Worm (Caenorhabditis elegans) whole organism, late embryonic: Measurements from ENCODE around the gene piit-1.

Experiments
- C08G9.2 ChIP-seq: sonication (generic microtip); optimal IDR thresholded peaks from 2 replicates; lab custom pipeline; 2016; ENCODE audit warnings: mild to moderate bottlenecking, missing genetic modification characterization, moderate library complexity, missing compliant biosample characterization
- C38D4.7 ChIP-seq: fragments of 200-800 bp; sonication (Bioruptor generic); optimal IDR thresholded peaks from 2 replicates; lab custom pipeline; 2018; ENCODE audit warnings: mild to moderate bottlenecking, missing genetic modification characterization, moderate library complexity, missing compliant biosample characterization
- F13H6.1 ChIP-seq: sonication (generic microtip); optimal IDR thresholded peaks from 2 replicates; lab custom pipeline; 2016; ENCODE audit warnings: missing genetic modification characterization, missing compliant biosample characterization
- T23F11.4 ChIP-seq: fragments of 200-800 bp; sonication (Bioruptor generic); optimal IDR thresholded peaks from 2 replicates; lab custom pipeline; 2018; ENCODE audit warnings: mild to moderate bottlenecking, missing genetic modification characterization, missing compliant biosample characterization
- ceh-22 ChIP-seq: sonication (generic microtip); optimal IDR thresholded peaks from 2 replicates; lab custom pipeline; 2017; ENCODE audit warnings: missing biosample characterization, missing genetic modification characterization
- ceh-24 ChIP-seq: sonication (generic microtip); optimal IDR thresholded peaks from 2 replicates; lab custom pipeline; 2016; ENCODE audit warnings: mild to moderate bottlenecking, missing genetic modification characterization, missing compliant biosample characterization
- ceh-31 ChIP-seq: sonication (generic microtip); optimal IDR thresholded peaks from 2 replicates; lab custom pipeline; 2016; ENCODE audit warnings: missing genetic modification characterization, missing compliant biosample characterization
- ceh-45 ChIP-seq: fragments of 200-800 bp; sonication (Bioruptor generic); IDR thresholded peaks from 2 replicates; pipeline ENCODE4 v1.3.6; 2022; ENCODE audit warnings: missing genetic modification reagents, missing genetic modification characterization, missing compliant biosample characterization
- ceh-48 ChIP-seq: sonication (generic microtip); optimal IDR thresholded peaks from 2 replicates; lab custom pipeline; 2016; ENCODE audit warnings: missing genetic modification characterization, inconsistent platforms, missing compliant biosample characterization
- ceh-9 ChIP-seq: sonication (generic microtip); optimal IDR thresholded peaks from 2 replicates; lab custom pipeline; 2016; ENCODE audit warnings: mild to moderate bottlenecking, missing genetic modification characterization, inconsistent platforms, missing compliant biosample characterization
- dmd-4 ChIP-seq: sonication (generic microtip); optimal IDR thresholded peaks from 2 replicates; lab custom pipeline; 2016; ENCODE audit warnings: borderline replicate concordance, missing genetic modification characterization, missing compliant biosample characterization
- dve-1 ChIP-seq: sonication (generic microtip); optimal IDR thresholded peaks from 2 replicates; lab custom pipeline; 2017; ENCODE audit warnings: antibody characterized with exemption, mild to moderate bottlenecking, missing genetic modification characterization, missing compliant biosample characterization
- elt-4 ChIP-seq: sonication (generic microtip); optimal IDR thresholded peaks from 2 replicates; lab custom pipeline; 2016; ENCODE audit warnings: missing genetic modification characterization, missing compliant biosample characterization
- ets-4 ChIP-seq: sonication (generic microtip); optimal IDR thresholded peaks from 2 replicates; lab custom pipeline; 2016; ENCODE audit warnings: missing genetic modification characterization, missing compliant biosample characterization
- eyg-1 ChIP-seq: sonication (generic microtip); optimal IDR thresholded peaks from 2 replicates; lab custom pipeline; 2016; ENCODE audit warnings: missing genotype, missing genetic modification characterization, missing compliant biosample characterization
- hlh-8 ChIP-seq: sonication (generic microtip); optimal IDR thresholded peaks from 2 replicates; lab custom pipeline; 2016; ENCODE audit warnings: missing genotype, missing genetic modification characterization, missing compliant biosample characterization
- lim-6 ChIP-seq: sonication (generic microtip); optimal IDR thresholded peaks from 2 replicates; lab custom pipeline; 2016; ENCODE audit warnings: missing genetic modification characterization, missing compliant biosample characterization
- lin-11 ChIP-seq: fragments of 200-800 bp; sonication (Bioruptor generic); optimal IDR thresholded peaks from 2 replicates; lab custom pipeline; 2018; ENCODE audit warnings: mild to moderate bottlenecking, missing genetic modification characterization, missing compliant biosample characterization
- madf-2 ChIP-seq: sonication (generic microtip); optimal IDR thresholded peaks from 2 replicates; lab custom pipeline; 2017; ENCODE audit warnings: missing genetic modification characterization, missing compliant biosample characterization
- mec-3 ChIP-seq: sonication (generic microtip); optimal IDR thresholded peaks from 2 replicates; lab custom pipeline; 2016; ENCODE audit warnings: borderline replicate concordance, missing genetic modification characterization, missing compliant biosample characterization
- nfya-1 ChIP-seq: sonication (generic microtip); optimal IDR thresholded peaks from 2 replicates; lab custom pipeline; 2017; ENCODE audit warnings: missing genetic modification characterization, mild to moderate bottlenecking, missing compliant biosample characterization, antibody characterized with exemption, moderate library complexity
- pag-3 ChIP-seq: sonication (generic microtip); optimal IDR thresholded peaks from 2 replicates; lab custom pipeline; 2016; ENCODE audit warnings: missing compliant biosample characterization, missing genetic modification characterization, borderline replicate concordance
- pat-9 ChIP-seq: fragments of 200-800 bp; sonication (Bioruptor generic); optimal IDR thresholded peaks from 2 replicates; lab custom pipeline; 2018; ENCODE audit warnings: mild to moderate bottlenecking, missing genetic modification characterization, moderate library complexity, missing compliant biosample characterization
- pax-1 ChIP-seq: fragments of 150-350 bp; optimal IDR thresholded peaks from 2 replicates; lab custom pipeline; 2014; ENCODE audit warnings: missing biosample characterization, missing genetic modification characterization
- pha-2 ChIP-seq: sonication (generic microtip); optimal IDR thresholded peaks from 2 replicates; lab custom pipeline; 2017; ENCODE audit warnings: mild to moderate bottlenecking, missing genetic modification characterization, missing compliant biosample characterization
- ref-2 ChIP-seq: sonication (generic microtip); optimal IDR thresholded peaks from 2 replicates; lab custom pipeline; 2016; ENCODE audit warnings: missing genetic modification characterization, missing compliant biosample characterization
- sdc-2 ChIP-seq: sonication (generic microtip); optimal IDR thresholded peaks from 2 replicates; lab custom pipeline; 2016; ENCODE audit warnings: missing genotype, missing genetic modification characterization, missing compliant biosample characterization
- sox-2 ChIP-seq: fragments of 200-800 bp; sonication (Bioruptor generic); IDR thresholded peaks from 2 replicates; pipeline ENCODE4 v1.3.6; 2022; ENCODE audit warnings: missing genetic modification reagents, missing genetic modification characterization, missing compliant biosample characterization
- sox-4 ChIP-seq: sonication (generic microtip); optimal IDR thresholded peaks from 2 replicates; lab custom pipeline; 2017; ENCODE audit warnings: mild to moderate bottlenecking, missing genetic modification characterization, inconsistent platforms, missing compliant biosample characterization
- tbx-7 ChIP-seq: sonication (generic microtip); optimal IDR thresholded peaks from 2 replicates; lab custom pipeline; 2016; ENCODE audit warnings: missing genotype, missing genetic modification characterization, missing compliant biosample characterization
- unc-3 ChIP-seq, 2 experiments: fragments of 200-800 bp in 1 of 2; sonication (Bioruptor generic) in 1 of 2; sonication (generic microtip) in 1 of 2; conservative IDR thresholded peaks in 1 of 2; optimal IDR thresholded peaks in 1 of 2; 2 replicates each; pipeline versions ENCODE4 v1.3.6 to Lab custom; 2016 to 2022; ENCODE audit warnings: missing compliant biosample characterization in 2 of 2, missing genetic modification characterization in 2 of 2, missing genetic modification reagents in 1 of 2
- unc-55 ChIP-seq: sonication (generic microtip); optimal IDR thresholded peaks from 2 replicates; lab custom pipeline; 2017; ENCODE audit warnings: missing biosample characterization, missing genetic modification reagents, missing genetic modification characterization
- unc-86 ChIP-seq: sonication (generic microtip); optimal IDR thresholded peaks from 2 replicates; lab custom pipeline; 2016; ENCODE audit warnings: missing genetic modification characterization, missing compliant biosample characterization
- zip-5 ChIP-seq: sonication (generic microtip); optimal IDR thresholded peaks from 2 replicates; lab custom pipeline; 2016; ENCODE audit warnings: missing genetic modification characterization, missing compliant biosample characterization
- ztf-16 ChIP-seq: sonication (generic microtip); optimal IDR thresholded peaks from 2 replicates; lab custom pipeline; 2017; ENCODE audit warnings: missing genetic modification characterization, missing compliant biosample characterization

piit-1 gene

DNA sequence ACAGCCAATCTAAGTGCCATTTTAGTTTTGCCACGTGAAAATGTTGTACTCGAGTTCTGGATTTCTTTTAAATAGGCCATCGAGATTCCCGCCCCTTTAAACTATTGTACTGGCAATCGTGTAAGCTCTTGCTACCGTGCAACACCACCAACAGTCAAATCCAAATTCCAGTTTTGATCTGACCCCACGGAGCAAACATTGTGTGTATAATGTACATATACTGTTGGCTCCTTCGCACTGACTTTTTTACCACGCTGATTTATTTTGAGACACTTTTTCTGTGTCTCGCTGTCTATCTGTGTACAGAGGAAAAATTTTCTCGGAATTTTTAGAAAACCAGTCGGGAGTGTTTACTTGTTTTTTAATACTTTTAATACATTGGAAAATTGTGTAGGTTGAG lies at the start of gene piit-1:
piit-1 (minus strand) TSS at position 101 of the 400 bp plus-strand sequence.
- TF ChIP-seq dve-1 (tag; lab: Kevin White, UChicago) (no peak), unc-55 (no peak), C08G9.2 (tag; lab: Kevin White, UChicago) (no peak), unc-3 (GFP tag; conservative IDR thresholded peaks at IDR 0.05; lab: Robert Waterston, UW) (no peak), unc-3 (tag; optimal IDR thresholded peaks at IDR 0.05; lab: Kevin White, UChicago) (no peak), ref-2 (no peak), sox-4 (tag; lab: Kevin White, UChicago) (no peak), ceh-48 (tag; lab: Kevin White, UChicago) (no peak), ets-4 (tag; lab: Kevin White, UChicago) (no peak), pha-2 (no peak), C38D4.7 (GFP tag; lab: Kevin White, UChicago) (no peak)

ce11 chrV:11656469-11656868 lies 46.5 kb upstream of the piit-1 start:
- TF ChIP-seq ceh-45 (GFP tag; lab: Robert Waterston, UW) (no peak), nfya-1 (tag; lab: Kevin White, UChicago) (no peak), ceh-22 (tag; lab: Kevin White, UChicago) (no peak), ztf-16 (no peak), zip-5 (tag; lab: Kevin White, UChicago) (no peak), pax-1 (tag; lab: Kevin White, UChicago) (no peak), lim-6 (no peak)
- TF ChIP-seq, all 69 proteins: peak for 0

- TF ChIP-seq pha-2 (no peak), ceh-22 (tag; lab: Kevin White, UChicago) (no peak), dmd-4 (no peak), ztf-16 (no peak), ceh-31 (tag; lab: Kevin White, UChicago) (no peak), pat-9 (tag; lab: Kevin White, UChicago) (no peak)
Observed at ce11 chrV:11653095-11653494, 43.1 kb upstream of the piit-1 start.

DNA sequence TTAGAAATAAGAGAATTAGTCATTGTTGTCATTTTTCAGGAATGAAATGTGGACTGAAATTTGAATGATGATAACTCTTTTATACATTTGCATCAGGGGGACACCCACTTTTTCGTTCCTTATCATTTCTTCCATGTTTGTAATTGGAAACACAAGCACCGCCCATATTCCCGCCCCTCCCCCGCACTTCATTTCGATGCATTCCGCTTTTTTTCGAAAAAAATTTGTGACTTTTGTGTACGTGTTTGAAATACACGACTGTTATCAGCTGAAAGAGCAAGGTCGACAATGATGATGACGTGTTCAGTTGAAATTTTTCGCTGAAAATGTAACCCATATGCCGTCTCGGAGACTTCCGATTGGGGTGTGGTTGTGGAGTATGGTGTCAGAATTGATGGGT lies 40.8 kb upstream of the piit-1 start, which contains the start of gene zip-10:
zip-10 (minus strand) TSS at position 43 of the 400 bp plus-strand sequence.
- no peak for TF ChIP-seq mec-3 (tag; lab: Kevin White, UChicago)
- no peak for TF ChIP-seq madf-2 (tag; lab: Kevin White, UChicago)
- TF ChIP-seq ceh-9 = no peak
- TF ChIP-seq, all 69 proteins: peak for 0

DNA sequence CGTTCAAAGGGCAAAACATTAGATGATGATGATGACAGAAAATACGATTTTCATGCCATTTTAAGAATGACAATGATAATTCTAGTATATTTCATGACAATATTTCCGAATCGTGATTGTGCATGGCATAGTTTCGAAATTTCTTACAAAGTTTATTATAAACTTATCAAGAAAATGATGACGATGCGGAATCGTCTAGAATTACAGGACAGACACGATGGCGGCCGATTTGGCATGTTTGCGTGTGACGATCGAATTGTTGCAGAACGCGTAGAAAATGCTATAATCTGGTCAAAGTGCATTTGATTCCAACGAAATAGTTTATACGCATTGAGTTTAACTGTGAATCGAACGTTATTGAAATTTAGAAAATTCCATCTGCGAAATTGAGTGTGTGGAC lies 39.3 kb upstream of the piit-1 start:
- TF ChIP-seq pag-3 (tag; lab: Kevin White, UChicago) (no peak), ceh-24 (no peak), lin-11 (tag; lab: Kevin White, UChicago) (no peak), pha-2 (no peak), ref-2 (no peak), ceh-45 (GFP tag; lab: Robert Waterston, UW) (no peak)

ce11 chrV:11648435-11648834 lies 38.5 kb upstream of the piit-1 start:
- no peak for TF ChIP-seq sdc-2 (tag; lab: Kevin White, UChicago)
- no peak for TF ChIP-seq ceh-24
- TF ChIP-seq tbx-7 (tag; lab: Kevin White, UChicago) = no peak
- no peak for TF ChIP-seq ets-4 (tag; lab: Kevin White, UChicago)
- no peak for TF ChIP-seq unc-86 (tag; lab: Kevin White, UChicago)
- TF ChIP-seq F13H6.1 (tag; lab: Kevin White, UChicago) = no peak
- no peak for TF ChIP-seq T23F11.4 (GFP tag; lab: Kevin White, UChicago)
- no peak for TF ChIP-seq elt-4 (tag; lab: Kevin White, UChicago)
- TF ChIP-seq pat-9 (tag; lab: Kevin White, UChicago) = no peak
- TF ChIP-seq madf-2 (tag; lab: Kevin White, UChicago) = no peak
- no peak for TF ChIP-seq dmd-4
- TF ChIP-seq hlh-8 (tag; lab: Kevin White, UChicago) = no peak
- TF ChIP-seq ceh-48 (tag; lab: Kevin White, UChicago) = no peak
- no peak for TF ChIP-seq sox-2 (GFP tag; lab: Robert Waterston, UW)
- no peak for TF ChIP-seq lim-6
- no peak for TF ChIP-seq eyg-1 (tag; lab: Kevin White, UChicago)
